Worm (Caenorhabditis elegans) whole organism, L4 larva: Measurements from ENCODE around the gene ndua-7.

Source experiments
- F10B5.3 ChIP-seq: sonication (generic microtip); optimal IDR thresholded peaks from 2 replicates; lab custom pipeline; 2016; ENCODE audit warnings: mild to moderate bottlenecking, missing genetic modification characterization, missing compliant biosample characterization
- F26F4.8 ChIP-seq: fragments of 200-800 bp; sonication (Bioruptor generic); conservative IDR thresholded peaks from 2 replicates; pipeline ENCODE4 v1.3.6; 2022; ENCODE audit warnings: missing genetic modification characterization, missing compliant biosample characterization
- F44E2.7 ChIP-seq: fragments of 200-800 bp; sonication (Bioruptor generic); IDR thresholded peaks from 2 replicates; pipeline ENCODE4 v2.1.2; 2022; ENCODE audit warnings: missing genetic modification characterization, missing compliant biosample characterization
- Y105C5A.15 ChIP-seq: fragments of 200-800 bp; sonication (Bioruptor generic); IDR thresholded peaks from 2 replicates; pipeline ENCODE4 v1.3.6; 2022; ENCODE audit warnings: missing genetic modification characterization, missing compliant biosample characterization
- Y48G9A.11 ChIP-seq: fragments of 200-800 bp; sonication (Bioruptor generic); IDR thresholded peaks from 2 replicates; pipeline ENCODE4 v1.3.6; 2022; ENCODE audit warnings: missing genetic modification reagents, missing genetic modification characterization, missing compliant biosample characterization
- Y5F2A.4 ChIP-seq: fragments of 200-800 bp; sonication (Bioruptor generic); optimal IDR thresholded peaks from 2 replicates; lab custom pipeline; 2018; ENCODE audit warnings: mild to moderate bottlenecking, missing genetic modification characterization, missing compliant biosample characterization
- Y75B8A.6 ChIP-seq: fragments of 200-800 bp; sonication (Bioruptor generic); IDR thresholded peaks from 2 replicates; pipeline ENCODE4 v1.3.6; 2022; ENCODE audit warnings: missing genetic modification reagents, missing genetic modification characterization, missing compliant biosample characterization
- ZK337.2 ChIP-seq: fragments of 200-800 bp; sonication (Bioruptor generic); IDR thresholded peaks from 2 replicates; pipeline ENCODE4 v1.3.6; 2022; ENCODE audit warnings: missing genetic modification reagents, missing genetic modification characterization, missing compliant biosample characterization
- aly-2 ChIP-seq: sonication (generic microtip); optimal IDR thresholded peaks from 2 replicates; lab custom pipeline; 2018; ENCODE audit warnings: missing biosample characterization, missing genetic modification characterization
- attf-4 ChIP-seq: sonication (generic microtip); optimal IDR thresholded peaks from 3 replicates; lab custom pipeline; 2017; ENCODE audit warnings: missing biosample characterization, missing genetic modification characterization
- ceh-20 ChIP-seq: fragments of 200-800 bp; sonication (Bioruptor generic); IDR thresholded peaks from 2 replicates; pipeline ENCODE4 v1.3.6; 2022; ENCODE audit warnings: missing genetic modification reagents, missing genetic modification characterization, missing compliant biosample characterization
- ceh-28 ChIP-seq: fragments of 150-350 bp; optimal IDR thresholded peaks from 2 replicates; lab custom pipeline; 2014; ENCODE audit warnings: missing biosample characterization, missing genetic modification reagents, missing genetic modification characterization
- ceh-62 ChIP-seq: sonication (generic microtip); optimal IDR thresholded peaks from 2 replicates; lab custom pipeline; 2017; ENCODE audit warnings: missing biosample characterization, missing genetic modification characterization
- ceh-82 ChIP-seq: sonication (generic microtip); optimal IDR thresholded peaks from 2 replicates; lab custom pipeline; 2017; ENCODE audit warnings: missing biosample characterization, missing genetic modification characterization
- ces-1 ChIP-seq: fragments of 150-350 bp; sonication (generic microtip); optimal IDR thresholded peaks from 4 replicates; lab custom pipeline; 2014; ENCODE audit warnings: missing biosample characterization, missing genetic modification reagents, missing genetic modification characterization
- cey-2 ChIP-seq: sonication (generic microtip); optimal IDR thresholded peaks from 3 replicates; lab custom pipeline; 2017; ENCODE audit warnings: missing genetic modification characterization, mild to moderate bottlenecking, missing compliant biosample characterization, antibody characterized with exemption, borderline replicate concordance; ENCODE audit not compliant: insufficient read depth
- ctbp-1 ChIP-seq: fragments of 200-800 bp; sonication (Bioruptor generic); IDR thresholded peaks from 2 replicates; pipeline ENCODE4 v1.3.6; 2022; ENCODE audit warnings: missing genetic modification reagents, missing genetic modification characterization, missing compliant biosample characterization
- daf-12 ChIP-seq: fragments of 150-350 bp; optimal IDR thresholded peaks from 2 replicates; lab custom pipeline; 2014; ENCODE audit warnings: missing biosample characterization, missing genetic modification reagents, missing genetic modification characterization
- daf-19 ChIP-seq: fragments of 200-800 bp; sonication (Bioruptor generic); conservative IDR thresholded peaks from 2 replicates; pipeline ENCODE4 v1.3.6; 2022; ENCODE audit warnings: missing genetic modification characterization, missing compliant biosample characterization
- dmd-8 ChIP-seq: fragments of 200-800 bp; sonication (Bioruptor generic); IDR thresholded peaks from 2 replicates; pipeline ENCODE4 v1.3.6; 2022; ENCODE audit warnings: missing genetic modification characterization, missing compliant biosample characterization
- dpl-1 ChIP-seq: fragments of 150-350 bp; optimal IDR thresholded peaks from 2 replicates; lab custom pipeline; 2014; ENCODE audit warnings: missing biosample characterization, missing genetic modification reagents, missing genetic modification characterization
- duxl-1 ChIP-seq: sonication (generic microtip); optimal IDR thresholded peaks from 2 replicates; lab custom pipeline; 2016; ENCODE audit warnings: mild to moderate bottlenecking, missing genetic modification characterization, moderate library complexity, missing compliant biosample characterization; ENCODE audit not compliant: poor library complexity
- dve-1 ChIP-seq: sonication (generic microtip); optimal IDR thresholded peaks from 2 replicates; lab custom pipeline; 2017; ENCODE audit warnings: antibody characterized with exemption, mild to moderate bottlenecking, missing genetic modification characterization, missing compliant biosample characterization; ENCODE audit not compliant: insufficient read depth
- egl-43 ChIP-seq: fragments of 200-800 bp; sonication (Bioruptor generic); IDR thresholded peaks from 2 replicates; pipeline ENCODE4 v1.3.6; 2022; ENCODE audit warnings: missing genetic modification reagents, missing genetic modification characterization, missing compliant biosample characterization
- fkh-10 ChIP-seq: fragments of 150-350 bp; optimal IDR thresholded peaks from 2 replicates; lab custom pipeline; 2014; ENCODE audit warnings: missing biosample characterization, missing genetic modification reagents, missing genetic modification characterization
- fos-1 ChIP-seq: fragments of 150-350 bp; optimal IDR thresholded peaks from 2 replicates; lab custom pipeline; 2014; ENCODE audit warnings: missing biosample characterization, missing genetic modification characterization
- hlh-11 ChIP-seq: fragments of 200-800 bp; sonication (Bioruptor generic); optimal IDR thresholded peaks from 2 replicates; lab custom pipeline; 2018; ENCODE audit warnings: mild to moderate bottlenecking, missing genetic modification characterization, missing compliant biosample characterization
- jun-1 ChIP-seq: fragments of 150-350 bp; optimal IDR thresholded peaks from 2 replicates; lab custom pipeline; 2014; ENCODE audit warnings: missing biosample characterization, missing genetic modification reagents, missing genetic modification characterization
- lin-13 ChIP-seq: fragments of 150-350 bp; optimal IDR thresholded peaks from 2 replicates; lab custom pipeline; 2014; ENCODE audit warnings: missing biosample characterization, missing genetic modification reagents, missing genetic modification characterization
- lin-29 ChIP-seq: fragments of 200-800 bp; sonication (Bioruptor generic); IDR thresholded peaks from 2 replicates; pipeline ENCODE4 v1.3.6; 2022; ENCODE audit warnings: missing genetic modification reagents, missing genetic modification characterization, missing compliant biosample characterization
- lin-38 ChIP-seq: fragments of 200-800 bp; sonication (Bioruptor generic); IDR thresholded peaks from 2 replicates; pipeline ENCODE4 v1.3.6; 2022; ENCODE audit warnings: missing genetic modification reagents, missing genetic modification characterization, missing compliant biosample characterization
- lsy-2 ChIP-seq, 2 experiments: fragments of 150-350 bp in 1 of 2; sonication (generic microtip) in 1 of 2; optimal IDR thresholded peaks; 2 replicates each; lab custom pipeline; 2014 to 2017; ENCODE audit warnings: missing biosample characterization in 2 of 2, missing genetic modification characterization in 2 of 2
- madf-5 ChIP-seq, 2 experiments: fragments of 200-800 bp; sonication (Bioruptor generic); IDR thresholded peaks; 2 replicates each; pipeline ENCODE4 v1.3.6; 2022; ENCODE audit warnings: missing compliant biosample characterization in 2 of 2, missing genetic modification characterization in 2 of 2
- mdl-1 ChIP-seq, 2 experiments: fragments of 150-350 bp in 1 of 2; sonication (generic microtip) in 1 of 2; optimal IDR thresholded peaks; 2 replicates each; lab custom pipeline; 2014 to 2017; ENCODE audit warnings: missing biosample characterization in 2 of 2, missing genetic modification characterization in 2 of 2
- mep-1 ChIP-seq: fragments of 150-350 bp; sonication (generic microtip); optimal IDR thresholded peaks from 3 replicates; lab custom pipeline; 2014; ENCODE audit warnings: missing biosample characterization, missing genetic modification characterization
- mes-2 ChIP-seq: sonication (generic microtip); optimal IDR thresholded peaks from 2 replicates; lab custom pipeline; 2016; ENCODE audit warnings: missing genotype, mild to moderate bottlenecking, missing genetic modification characterization, missing compliant biosample characterization; ENCODE audit not compliant: poor library complexity, severe bottlenecking
- nhr-10 ChIP-seq: fragments of 150-350 bp; optimal IDR thresholded peaks from 2 replicates; lab custom pipeline; 2014; ENCODE audit warnings: missing biosample characterization, missing genetic modification characterization
- nhr-111 ChIP-seq: fragments of 200-800 bp; sonication (Bioruptor generic); optimal IDR thresholded peaks from 2 replicates; lab custom pipeline; 2018; ENCODE audit warnings: mild to moderate bottlenecking, missing genetic modification characterization, missing compliant biosample characterization
- nhr-25 ChIP-seq: sonication (generic microtip); optimal IDR thresholded peaks from 2 replicates; lab custom pipeline; 2017; ENCODE audit warnings: missing genetic modification characterization, mild to moderate bottlenecking, missing compliant biosample characterization, antibody characterized with exemption, moderate library complexity, borderline replicate concordance; ENCODE audit not compliant: insufficient read depth
- nhr-28 ChIP-seq: fragments of 150-350 bp; optimal IDR thresholded peaks from 2 replicates; lab custom pipeline; 2014; ENCODE audit warnings: missing biosample characterization, missing genetic modification characterization
- nhr-42 ChIP-seq: fragments of 200-800 bp; sonication (Bioruptor generic); IDR thresholded peaks from 2 replicates; pipeline ENCODE4 v1.3.6; 2022; ENCODE audit warnings: missing genetic modification characterization, missing compliant biosample characterization
- nhr-76 ChIP-seq: fragments of 150-350 bp; optimal IDR thresholded peaks from 2 replicates; lab custom pipeline; 2014; ENCODE audit warnings: missing biosample characterization, missing genetic modification characterization
- nhr-77 ChIP-seq: fragments of 150-350 bp; optimal IDR thresholded peaks from 2 replicates; lab custom pipeline; 2014; ENCODE audit warnings: missing biosample characterization, missing genetic modification characterization
- php-3 ChIP-seq: fragments of 200-800 bp; sonication (Bioruptor generic); IDR thresholded peaks from 2 replicates; pipeline ENCODE4 v1.3.6; 2022; ENCODE audit warnings: missing genetic modification reagents, missing genetic modification characterization, missing compliant biosample characterization
- pqm-1 ChIP-seq: sonication (generic microtip); optimal IDR thresholded peaks from 2 replicates; lab custom pipeline; 2017; ENCODE audit warnings: missing biosample characterization, missing genetic modification characterization
- rbr-2 ChIP-seq: sonication (generic microtip); optimal IDR thresholded peaks from 2 replicates; lab custom pipeline; 2016; ENCODE audit warnings: missing genotype, missing genetic modification characterization, missing compliant biosample characterization
- set-16 ChIP-seq: fragments of 200-800 bp; sonication (Bioruptor generic); IDR thresholded peaks from 2 replicates; pipeline ENCODE4 v1.3.6; 2022; ENCODE audit warnings: missing genetic modification reagents, missing genetic modification characterization, missing compliant biosample characterization
- skn-1 ChIP-seq: fragments of 150-350 bp; optimal IDR thresholded peaks from 2 replicates; lab custom pipeline; 2014; ENCODE audit warnings: missing biosample characterization, missing genetic modification characterization
- ztf-11 ChIP-seq: fragments of 150-350 bp; optimal IDR thresholded peaks from 2 replicates; lab custom pipeline; 2014; ENCODE audit warnings: missing biosample characterization, missing genetic modification characterization
- ztf-7 ChIP-seq: fragments of 150-350 bp; optimal IDR thresholded peaks from 2 replicates; lab custom pipeline; 2014; ENCODE audit warnings: missing biosample characterization, missing genetic modification characterization

Gene ndua-7

ce11 chrII:13495718-13496117, 1.3 kb upstream of the ndua-7 start, which contains the start of gene drr-1 (continued):
- TF ChIP-seq Y48G9A.11 (GFP tag; lab: Robert Waterston, UW) = no peak
- no peak for TF ChIP-seq ZK337.2 (GFP tag; lab: Robert Waterston, UW)
- TF ChIP-seq rbr-2 (tag; lab: Kevin White, UChicago) = no peak
- TF ChIP-seq ztf-11 (tag; lab: Kevin White, UChicago) = no peak
- no peak for TF ChIP-seq lin-29
- TF ChIP-seq nhr-111 = no peak
- TF ChIP-seq nhr-28 = peak; percentile 97
- TF ChIP-seq php-3 (GFP tag; lab: Robert Waterston, UW) = no peak
- peak; percentile 44 for TF ChIP-seq dve-1
- TF ChIP-seq ces-1 (GFP tag; lab: Kevin White, UChicago) = no peak
- no peak for TF ChIP-seq lin-38 (GFP tag; lab: Robert Waterston, UW)
- TF ChIP-seq ceh-62 (tag; lab: Kevin White, UChicago) = no peak
- TF ChIP-seq aly-2 (tag; lab: Kevin White, UChicago) = no peak

DNA sequence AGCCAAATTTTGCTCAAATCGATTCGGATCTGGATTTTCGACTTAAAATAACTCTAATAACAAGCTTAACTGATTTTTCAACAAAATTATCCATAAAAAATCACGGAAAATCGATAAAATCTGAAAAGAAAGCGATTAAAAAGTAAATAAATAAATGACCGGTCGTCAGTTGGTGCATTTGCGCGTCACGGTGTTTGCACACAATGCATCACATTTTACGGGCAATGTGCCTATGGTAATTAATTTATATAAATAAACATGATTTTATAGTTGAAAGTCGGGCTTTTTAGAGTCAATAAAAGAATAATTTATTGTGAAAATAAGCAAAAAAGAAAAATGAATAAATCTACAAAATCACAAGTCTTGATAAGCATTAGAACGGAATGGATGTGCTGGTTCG, 362 bp upstream of the ndua-7 start:
- no peak for TF ChIP-seq nhr-10
- no peak for TF ChIP-seq Y75B8A.6 (GFP tag; lab: Robert Waterston, UW)
- TF ChIP-seq ztf-7 = peak; percentile 17
- no peak for TF ChIP-seq duxl-1 (tag; lab: Kevin White, UChicago)
- TF ChIP-seq nhr-42 (GFP tag; lab: Robert Waterston, UW) = no peak
- TF ChIP-seq lsy-2 (tag; optimal IDR thresholded peaks at IDR 0.05; lab: Kevin White, UChicago) = peak in 1 of 2 experiments; percentile 72
- TF ChIP-seq cey-2 (tag; lab: Kevin White, UChicago) = no peak
- no peak for TF ChIP-seq madf-5 (GFP tag; IDR thresholded peaks at IDR 0.05; lab: Robert Waterston, UW)
- no peak for TF ChIP-seq attf-4 (tag; lab: Kevin White, UChicago)
- TF ChIP-seq ceh-28 (tag; lab: Kevin White, UChicago) = no peak
- TF ChIP-seq dpl-1 (GFP tag; lab: Kevin White, UChicago) = peak; percentile 34
- no peak for TF ChIP-seq daf-12 (tag; lab: Kevin White, UChicago)
- TF ChIP-seq pqm-1 (tag; lab: Kevin White, UChicago) = no peak
- peak; percentile 22 for TF ChIP-seq mep-1 (tag; lab: Kevin White, UChicago)
- no peak for TF ChIP-seq mdl-1 (tag; optimal IDR thresholded peaks at IDR 0.05; lab: Kevin White, UChicago)
- TF ChIP-seq Y105C5A.15 (GFP tag; lab: Robert Waterston, UW) = no peak
- no peak for TF ChIP-seq dmd-8
- no peak for TF ChIP-seq set-16 (GFP tag; lab: Robert Waterston, UW)
- TF ChIP-seq fkh-10 (GFP tag; lab: Kevin White, UChicago) = no peak
- TF ChIP-seq php-3 (GFP tag; lab: Robert Waterston, UW) = peak; percentile 14; the same call in 1 of the 2 replicates
- TF ChIP-seq F26F4.8 (GFP tag; lab: Robert Waterston, UW) = no peak
- TF ChIP-seq ceh-82 (tag; lab: Kevin White, UChicago) = no peak
- no peak for TF ChIP-seq nhr-111
- peak; percentile 62 for TF ChIP-seq dve-1
- no peak for TF ChIP-seq F10B5.3 (tag; lab: Kevin White, UChicago)
- no peak for TF ChIP-seq fos-1 (tag; lab: Kevin White, UChicago)
- TF ChIP-seq lin-13 (GFP tag; lab: Kevin White, UChicago) = no peak
- TF ChIP-seq F44E2.7 (GFP tag; lab: Robert Waterston, UW) = no peak
- no peak for TF ChIP-seq nhr-76
- no peak for TF ChIP-seq hlh-11 (tag; lab: Kevin White, UChicago)
- peak; percentile 71 for TF ChIP-seq mes-2 (tag; lab: Kevin White, UChicago)
- no peak for TF ChIP-seq ctbp-1
- no peak for TF ChIP-seq ces-1 (GFP tag; lab: Kevin White, UChicago)
- TF ChIP-seq Y5F2A.4 (GFP tag; lab: Kevin White, UChicago) = no peak
- no peak for TF ChIP-seq nhr-25 (tag; lab: Kevin White, UChicago)
- TF ChIP-seq daf-19 (GFP tag; lab: Robert Waterston, UW) = no peak
- TF ChIP-seq egl-43 = no peak
- no peak for TF ChIP-seq jun-1 (tag; lab: Kevin White, UChicago)
- TF ChIP-seq ceh-20 (GFP tag; lab: Robert Waterston, UW) = 0 out of 2 replicates have a peak, but pooled peaks have one; percentile 10
- TF ChIP-seq nhr-77 (tag; lab: Kevin White, UChicago) = peak; percentile 46
- TF ChIP-seq skn-1 (tag; lab: Kevin White, UChicago) = no peak
- peak; percentile 26 for TF ChIP-seq nhr-28
